Fruit fly (Drosophila melanogaster): Measurements from ENCODE around the gene wor.

DNA sequence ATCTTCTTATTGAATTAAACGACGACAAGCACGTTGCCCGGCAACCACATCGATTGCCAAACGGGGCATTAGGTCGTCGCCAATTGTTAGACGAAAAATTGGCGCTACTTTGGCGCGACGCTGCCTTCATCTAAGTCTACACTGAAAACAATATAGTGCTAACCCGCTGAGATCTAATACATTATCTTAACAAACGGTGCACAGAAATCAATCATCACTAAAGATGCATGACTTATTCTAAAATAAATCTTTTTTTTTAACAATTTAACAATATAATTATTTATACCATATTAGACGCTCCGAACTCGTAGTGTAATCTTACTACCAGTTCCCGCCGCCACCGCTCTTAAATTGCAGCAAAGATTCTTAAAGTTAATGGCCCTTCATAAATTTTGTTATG is 13.5 kb downstream of the wor start:
- TF ChIP-seq pan (optimal IDR thresholded peaks at IDR 0.05) (no peak), fru (GFP tag; optimal IDR thresholded peaks at IDR 0.05) (no peak), psq (GFP tag; optimal IDR thresholded peaks at IDR 0.05) (no peak), ey (GFP tag; optimal IDR thresholded peaks at IDR 0.05) (no peak), CrebA (GFP tag; optimal IDR thresholded peaks at IDR 0.05; ENCODE audit: borderline replicate concordance) (no peak), br (GFP tag; optimal IDR thresholded peaks at IDR 0.05) (no peak), Hr78 (GFP tag; optimal IDR thresholded peaks at IDR 0.05) (no peak), HLH106 (tag; optimal IDR thresholded peaks at IDR 0.05) (no peak), Abd-B (GFP tag; optimal IDR thresholded peaks at IDR 0.05) (no peak), CG9705 (GFP tag; optimal IDR thresholded peaks at IDR 0.05) (no peak), sage (GFP tag; optimal IDR thresholded peaks at IDR 0.05) (no peak), sv (GFP tag; optimal IDR thresholded peaks at IDR 0.05) (no peak)

Measured in whole organism, wandering third instar larva.